Worm (Caenorhabditis elegans): ENCODE data around the gene F19B10.4.

- TF ChIP-seq duxl-1 (tag; optimal IDR thresholded peaks at IDR 0.05; ENCODE audit: poor library complexity) = no peak
- no peak for TF ChIP-seq aly-2 (tag; optimal IDR thresholded peaks at IDR 0.05)
- no peak for TF ChIP-seq saeg-2 (GFP tag; IDR thresholded peaks at IDR 0.05)
- no peak for TF ChIP-seq pqm-1 (tag; optimal IDR thresholded peaks at IDR 0.05)
- no peak for TF ChIP-seq skn-1 (tag; optimal IDR thresholded peaks at IDR 0.05)
- no peak for TF ChIP-seq nhr-11 (tag; optimal IDR thresholded peaks at IDR 0.05)
- no peak for TF ChIP-seq lir-3 (tag; optimal IDR thresholded peaks at IDR 0.05)
Observed at ce11 chrII:3655378-3655777, 4.5 kb upstream of the F19B10.4 start, which contains the start of gene F19B10.5.
